Fruit fly (Drosophila melanogaster) whole organism, larva: ENCODE measurements around the gene Gapvd1.

Experiments used
- noc ChIP-seq: fragments of 200-800 bp; sonication (Bioruptor generic); optimal IDR thresholded peaks from 3 replicates; lab custom pipeline; 2019; ENCODE audit warnings: missing biosample characterization, mild to moderate bottlenecking, missing genetic modification characterization, moderate library complexity

Gene Gapvd1

dm6 chrX:11325175-11325768 is at the start of gene Gapvd1:
Gene Gapvd1 (plus strand): TSS chrX:11325385.
- TF ChIP-seq noc = no peak

dm6 chrX:11283570-11283969 is 41.6 kb upstream of the Gapvd1 start:
- TF ChIP-seq noc = no peak

dm6 chrX:11284993-11285392 is 40.2 kb upstream of the Gapvd1 start:
- TF ChIP-seq noc = no peak

- no peak for TF ChIP-seq noc
Observed at dm6 chrX:11293567-11293966, 31.6 kb upstream of the Gapvd1 start.

dm6 chrX:11295412-11296006 is 29.7 kb upstream of the Gapvd1 start:
- TF ChIP-seq noc = no peak

- TF ChIP-seq noc = no peak
Observed at dm6 chrX:11302683-11303082, 22.5 kb upstream of the Gapvd1 start, which contains the start of gene CG44422. Gene CG44422 (minus strand): TSS chrX:11302783.

- TF ChIP-seq noc = no peak
Observed at dm6 chrX:11311108-11311507, 14.1 kb upstream of the Gapvd1 start, which contains the start of gene Ir10a. Gene Ir10a (minus strand): TSS chrX:11311208.

dm6 chrX:11319916-11320315 is 5.3 kb upstream of the Gapvd1 start:
- no peak for TF ChIP-seq noc

dm6 chrX:11322257-11322656 is 2.9 kb upstream of the Gapvd1 start, which contains the start of gene sisA:
Gene sisA (minus strand): TSS chrX:11322357.
- no peak for TF ChIP-seq noc

- TF ChIP-seq noc = no peak
Observed at dm6 chrX:11322659-11323058, 2.5 kb upstream of the Gapvd1 start.

dm6 chrX:11326213-11326731 is 1.1 kb downstream of the Gapvd1 start:
- peak; percentile 84 for TF ChIP-seq noc

- peak; percentile 58 for TF ChIP-seq noc
Observed at dm6 chrX:11338047-11338747, 13.0 kb downstream of the Gapvd1 start.

dm6 chrX:11338973-11339867 is 14.0 kb downstream of the Gapvd1 start:
- TF ChIP-seq noc = peak; percentile 6

- no peak for TF ChIP-seq noc
Observed at dm6 chrX:11339868-11340548, 14.8 kb downstream of the Gapvd1 start, which contains the start of the genes CG34348 and Kap3. Gene CG34348 (plus strand): TSS chrX:11339873. Gene Kap3 (minus strand): TSS chrX:11340084.

dm6 chrX:11340719-11341322 is 15.6 kb downstream of the Gapvd1 start:
- TF ChIP-seq noc = no peak
